Worm (Caenorhabditis elegans) whole organism, L4 larva: ENCODE measurements around the gene rom-2.

ENCODE experiments used
- D1046.2 ChIP-seq: fragments of 200-800 bp; sonication (Bioruptor generic); IDR thresholded peaks from 2 replicates; pipeline ENCODE4 v1.3.6; 2022; ENCODE audit warnings: missing genetic modification characterization, missing compliant biosample characterization
- F10B5.3 ChIP-seq: sonication (generic microtip); optimal IDR thresholded peaks from 2 replicates; lab custom pipeline; 2016; ENCODE audit warnings: mild to moderate bottlenecking, missing genetic modification characterization, missing compliant biosample characterization
- F26F4.8 ChIP-seq: fragments of 200-800 bp; sonication (Bioruptor generic); conservative IDR thresholded peaks from 2 replicates; pipeline ENCODE4 v1.3.6; 2022; ENCODE audit warnings: missing genetic modification characterization, missing compliant biosample characterization
- T20F7.1 ChIP-seq: fragments of 200-800 bp; sonication (Bioruptor generic); optimal IDR thresholded peaks from 2 replicates; lab custom pipeline; 2018; ENCODE audit warnings: mild to moderate bottlenecking, missing genetic modification characterization, missing compliant biosample characterization
- T26A8.4 ChIP-seq: fragments of 200-800 bp; sonication (Bioruptor generic); IDR thresholded peaks from 2 replicates; pipeline ENCODE4 v1.3.6; 2022; ENCODE audit warnings: missing genetic modification characterization, missing compliant biosample characterization
- Y75B8A.6 ChIP-seq: fragments of 200-800 bp; sonication (Bioruptor generic); IDR thresholded peaks from 2 replicates; pipeline ENCODE4 v1.3.6; 2022; ENCODE audit warnings: missing genetic modification reagents, missing genetic modification characterization, missing compliant biosample characterization
- ZK337.2 ChIP-seq: fragments of 200-800 bp; sonication (Bioruptor generic); IDR thresholded peaks from 2 replicates; pipeline ENCODE4 v1.3.6; 2022; ENCODE audit warnings: missing genetic modification reagents, missing genetic modification characterization, missing compliant biosample characterization
- ZK546.5 ChIP-seq, 2 experiments: sonication (generic microtip); optimal IDR thresholded peaks; 2 replicates each; lab custom pipeline; 2017; ENCODE audit warnings: missing biosample characterization in 2 of 2, missing genetic modification characterization in 2 of 2
- aha-1 ChIP-seq: fragments of 150-350 bp; peaks from one replicate; lab custom pipeline; 2014; ENCODE audit warnings: missing biosample characterization, missing genetic modification characterization
- ceh-28 ChIP-seq: fragments of 150-350 bp; optimal IDR thresholded peaks from 2 replicates; lab custom pipeline; 2014; ENCODE audit warnings: missing biosample characterization, missing genetic modification reagents, missing genetic modification characterization
- ceh-82 ChIP-seq: sonication (generic microtip); optimal IDR thresholded peaks from 2 replicates; lab custom pipeline; 2017; ENCODE audit warnings: missing biosample characterization, missing genetic modification characterization
- ces-1 ChIP-seq: fragments of 150-350 bp; sonication (generic microtip); optimal IDR thresholded peaks from 4 replicates; lab custom pipeline; 2014; ENCODE audit warnings: missing biosample characterization, missing genetic modification reagents, missing genetic modification characterization
- cey-2 ChIP-seq: sonication (generic microtip); optimal IDR thresholded peaks from 3 replicates; lab custom pipeline; 2017; ENCODE audit warnings: missing genetic modification characterization, mild to moderate bottlenecking, missing compliant biosample characterization, antibody characterized with exemption, borderline replicate concordance; ENCODE audit not compliant: insufficient read depth
- ctbp-1 ChIP-seq: fragments of 200-800 bp; sonication (Bioruptor generic); IDR thresholded peaks from 2 replicates; pipeline ENCODE4 v1.3.6; 2022; ENCODE audit warnings: missing genetic modification reagents, missing genetic modification characterization, missing compliant biosample characterization
- daf-16 ChIP-seq, 3 experiments: sonication (generic microtip); optimal IDR thresholded peaks; 2 replicates each; lab custom pipeline; 2016 to 2017; ENCODE audit warnings: missing genetic modification characterization in 3 of 3, missing genetic modification reagents in 3 of 3, mild to moderate bottlenecking in 2 of 3, missing compliant biosample characterization in 2 of 3, missing biosample characterization in 1 of 3, moderate library complexity in 1 of 3
- daf-19 ChIP-seq: fragments of 200-800 bp; sonication (Bioruptor generic); conservative IDR thresholded peaks from 2 replicates; pipeline ENCODE4 v1.3.6; 2022; ENCODE audit warnings: missing genetic modification characterization, missing compliant biosample characterization
- dmd-6 ChIP-seq: fragments of 200-800 bp; sonication (Bioruptor generic); IDR thresholded peaks from 2 replicates; pipeline ENCODE4 v1.3.6; 2022; ENCODE audit warnings: missing genetic modification reagents, missing genetic modification characterization, missing compliant biosample characterization
- dpl-1 ChIP-seq: fragments of 150-350 bp; optimal IDR thresholded peaks from 2 replicates; lab custom pipeline; 2014; ENCODE audit warnings: missing biosample characterization, missing genetic modification reagents, missing genetic modification characterization
- dve-1 ChIP-seq: sonication (generic microtip); optimal IDR thresholded peaks from 2 replicates; lab custom pipeline; 2017; ENCODE audit warnings: antibody characterized with exemption, mild to moderate bottlenecking, missing genetic modification characterization, missing compliant biosample characterization; ENCODE audit not compliant: insufficient read depth
- egl-43 ChIP-seq: fragments of 200-800 bp; sonication (Bioruptor generic); IDR thresholded peaks from 2 replicates; pipeline ENCODE4 v1.3.6; 2022; ENCODE audit warnings: missing genetic modification reagents, missing genetic modification characterization, missing compliant biosample characterization
- hlh-30 ChIP-seq: sonication (generic microtip); optimal IDR thresholded peaks from 2 replicates; lab custom pipeline; 2017; ENCODE audit warnings: antibody characterized with exemption, mild to moderate bottlenecking, missing genetic modification characterization, missing compliant biosample characterization; ENCODE audit not compliant: insufficient read depth
- lim-7 ChIP-seq: fragments of 200-800 bp; sonication (Bioruptor generic); IDR thresholded peaks from 2 replicates; pipeline ENCODE4 v1.3.6; 2022; ENCODE audit warnings: missing genetic modification characterization, missing compliant biosample characterization
- lin-1 ChIP-seq: fragments of 200-800 bp; sonication (Bioruptor generic); IDR thresholded peaks from 2 replicates; pipeline ENCODE4 v1.3.6; 2022; ENCODE audit warnings: missing genetic modification reagents, missing genetic modification characterization, missing compliant biosample characterization
- lin-38 ChIP-seq: fragments of 200-800 bp; sonication (Bioruptor generic); IDR thresholded peaks from 2 replicates; pipeline ENCODE4 v1.3.6; 2022; ENCODE audit warnings: missing genetic modification reagents, missing genetic modification characterization, missing compliant biosample characterization
- lsy-2 ChIP-seq, 2 experiments: fragments of 150-350 bp in 1 of 2; sonication (generic microtip) in 1 of 2; optimal IDR thresholded peaks; 2 replicates each; lab custom pipeline; 2014 to 2017; ENCODE audit warnings: missing biosample characterization in 2 of 2, missing genetic modification characterization in 2 of 2
- madf-5 ChIP-seq, 2 experiments: fragments of 200-800 bp; sonication (Bioruptor generic); IDR thresholded peaks; 2 replicates each; pipeline ENCODE4 v1.3.6; 2022; ENCODE audit warnings: missing compliant biosample characterization in 2 of 2, missing genetic modification characterization in 2 of 2
- mep-1 ChIP-seq: fragments of 150-350 bp; sonication (generic microtip); optimal IDR thresholded peaks from 3 replicates; lab custom pipeline; 2014; ENCODE audit warnings: missing biosample characterization, missing genetic modification characterization
- mxl-2 ChIP-seq: fragments of 200-800 bp; sonication (Bioruptor generic); conservative IDR thresholded peaks from 2 replicates; pipeline ENCODE4 v1.3.6; 2022; ENCODE audit warnings: missing genetic modification reagents, missing genetic modification characterization, missing compliant biosample characterization
- mxl-3 ChIP-seq: fragments of 200-800 bp; sonication (Bioruptor generic); optimal IDR thresholded peaks from 2 replicates; lab custom pipeline; 2018; ENCODE audit warnings: mild to moderate bottlenecking, missing genetic modification characterization, missing compliant biosample characterization
- nhr-10 ChIP-seq: fragments of 150-350 bp; optimal IDR thresholded peaks from 2 replicates; lab custom pipeline; 2014; ENCODE audit warnings: missing biosample characterization, missing genetic modification characterization
- nhr-102 ChIP-seq: sonication (generic microtip); optimal IDR thresholded peaks from 2 replicates; lab custom pipeline; 2016; ENCODE audit warnings: mild to moderate bottlenecking, missing genetic modification characterization, moderate library complexity, missing compliant biosample characterization
- nhr-111 ChIP-seq: fragments of 200-800 bp; sonication (Bioruptor generic); optimal IDR thresholded peaks from 2 replicates; lab custom pipeline; 2018; ENCODE audit warnings: mild to moderate bottlenecking, missing genetic modification characterization, missing compliant biosample characterization
- nhr-41 ChIP-seq: fragments of 200-800 bp; sonication (Bioruptor generic); IDR thresholded peaks from 2 replicates; pipeline ENCODE4 v1.3.6; 2022; ENCODE audit warnings: missing genetic modification reagents, missing genetic modification characterization, missing compliant biosample characterization
- nhr-76 ChIP-seq: fragments of 150-350 bp; optimal IDR thresholded peaks from 2 replicates; lab custom pipeline; 2014; ENCODE audit warnings: missing biosample characterization, missing genetic modification characterization
- pha-4 ChIP-seq, 2 experiments: fragments of 150-350 bp in 1 of 2; fragments of 200-800 bp in 1 of 2; sonication (Bioruptor generic) in 1 of 2; IDR thresholded peaks in 1 of 2; optimal IDR thresholded peaks in 1 of 2; 2 replicates each; pipeline versions ENCODE4 v1.3.6 to Lab custom; 2014 to 2022; ENCODE audit warnings: missing genetic modification characterization in 2 of 2, missing genetic modification reagents in 2 of 2, missing biosample characterization in 1 of 2, missing compliant biosample characterization in 1 of 2
- php-3 ChIP-seq: fragments of 200-800 bp; sonication (Bioruptor generic); IDR thresholded peaks from 2 replicates; pipeline ENCODE4 v1.3.6; 2022; ENCODE audit warnings: missing genetic modification reagents, missing genetic modification characterization, missing compliant biosample characterization
- pqm-1 ChIP-seq: sonication (generic microtip); optimal IDR thresholded peaks from 2 replicates; lab custom pipeline; 2017; ENCODE audit warnings: missing biosample characterization, missing genetic modification characterization
- set-16 ChIP-seq: fragments of 200-800 bp; sonication (Bioruptor generic); IDR thresholded peaks from 2 replicates; pipeline ENCODE4 v1.3.6; 2022; ENCODE audit warnings: missing genetic modification reagents, missing genetic modification characterization, missing compliant biosample characterization
- skn-1 ChIP-seq: fragments of 150-350 bp; optimal IDR thresholded peaks from 2 replicates; lab custom pipeline; 2014; ENCODE audit warnings: missing biosample characterization, missing genetic modification characterization
- tra-1 ChIP-seq: fragments of 200-800 bp; sonication (Bioruptor generic); IDR thresholded peaks from 2 replicates; pipeline ENCODE4 v1.3.6; 2022; ENCODE audit warnings: missing genetic modification reagents, missing genetic modification characterization, missing compliant biosample characterization
- unc-39 ChIP-seq: sonication (generic microtip); optimal IDR thresholded peaks from 2 replicates; lab custom pipeline; 2017; ENCODE audit warnings: missing biosample characterization, missing genetic modification characterization
- unc-62 ChIP-seq, 3 experiments: fragments of 150-350 bp in 1 of 3; sonication (generic microtip); optimal IDR thresholded peaks in 2 of 3; peaks in 1 of 3; 1 replicate in 1 of 3; 2 replicates in 2 of 3; lab custom pipeline; 2014 to 2017; ENCODE audit warnings: missing biosample characterization in 3 of 3, missing genetic modification characterization in 3 of 3, missing genetic modification reagents in 3 of 3, missing genotype in 1 of 3
- vab-7 ChIP-seq: fragments of 200-800 bp; sonication (Bioruptor generic); IDR thresholded peaks from 2 replicates; pipeline ENCODE4 v1.3.6; 2022; ENCODE audit warnings: missing genetic modification reagents, missing genetic modification characterization, missing compliant biosample characterization
- zag-1 ChIP-seq: fragments of 150-350 bp; optimal IDR thresholded peaks from 2 replicates; lab custom pipeline; 2014; ENCODE audit warnings: missing biosample characterization, missing genetic modification characterization
- zfp-2 ChIP-seq: sonication (generic microtip); optimal IDR thresholded peaks from 2 replicates; lab custom pipeline; 2016; ENCODE audit warnings: mild to moderate bottlenecking, missing genetic modification characterization, missing compliant biosample characterization
- zip-2 ChIP-seq: fragments of 150-350 bp; optimal IDR thresholded peaks from 2 replicates; lab custom pipeline; 2014; ENCODE audit warnings: missing biosample characterization, missing genetic modification characterization

rom-2 gene

ce11 chrIII:9619079-9619761 lies 23.8 kb upstream of the rom-2 start, which contains the start of gene hlh-11 (continued):
- 0 out of 2 replicates have a peak, but pooled peaks have one; percentile 8 for TF ChIP-seq ZK337.2
- no peak; the same call in 1 of the 2 replicates for TF ChIP-seq lim-7 (GFP tag; lab: Robert Waterston, UW)
- TF ChIP-seq D1046.2 (GFP tag; lab: Robert Waterston, UW): 0 out of 2 replicates have a peak, but pooled peaks have one; percentile 14
- 0 out of 2 replicates have a peak, but pooled peaks have one; percentile 43 for TF ChIP-seq vab-7 (GFP tag; lab: Robert Waterston, UW)
- TF ChIP-seq unc-39 (tag; lab: Kevin White, UChicago): no peak
- TF ChIP-seq set-16 (GFP tag; lab: Robert Waterston, UW): peak; percentile 93
- peak in 1 of 2 experiments; percentile 47 for TF ChIP-seq ZK546.5 (tag; optimal IDR thresholded peaks at IDR 0.05; lab: Kevin White, UChicago)
- peak; percentile 66 for TF ChIP-seq lin-1 (GFP tag; lab: Robert Waterston, UW)
- peak; percentile 64 for TF ChIP-seq dpl-1 (GFP tag; lab: Kevin White, UChicago)
- 0 out of 2 replicates have a peak, but pooled peaks have one; percentile 34 for TF ChIP-seq Y75B8A.6 (GFP tag; lab: Robert Waterston, UW)
- peak; percentile 91 for TF ChIP-seq ctbp-1 (GFP tag; lab: Robert Waterston, UW)
- TF ChIP-seq T20F7.1 (GFP tag; lab: Kevin White, UChicago): peak; percentile 70
- peak; percentile 91 for TF ChIP-seq nhr-10
- peak; percentile 13 for TF ChIP-seq skn-1 (tag; lab: Kevin White, UChicago)
- peak; percentile 10 for TF ChIP-seq nhr-76
- TF ChIP-seq php-3 (GFP tag; lab: Robert Waterston, UW): 0 out of 2 replicates have a peak, but pooled peaks have one; percentile 30
- TF ChIP-seq zag-1 (tag; lab: Kevin White, UChicago): peak; percentile 48
- TF ChIP-seq F26F4.8 (GFP tag; lab: Robert Waterston, UW): no peak
- no peak for TF ChIP-seq ceh-82 (tag; lab: Kevin White, UChicago)
- peak; percentile 77 for TF ChIP-seq lin-38 (GFP tag; lab: Robert Waterston, UW)
- TF ChIP-seq madf-5 (GFP tag; IDR thresholded peaks at IDR 0.05; lab: Robert Waterston, UW): peak in 1 of 2 experiments; percentile 65; a peak in 1 of 4 replicates
- TF ChIP-seq cey-2 (tag; lab: Kevin White, UChicago): peak; percentile 64
- TF ChIP-seq daf-19 (GFP tag; lab: Robert Waterston, UW): no peak
- TF ChIP-seq unc-62 (GFP tag; optimal IDR thresholded peaks at IDR 0.05 in 1 of 2; lab: Kevin White, UChicago): peak in 1 of 2 experiments; percentile 82
- TF ChIP-seq unc-62 (tag; optimal IDR thresholded peaks at IDR 0.05; lab: Kevin White, UChicago): peak; percentile 43
- peak; percentile 85 to 90 for TF ChIP-seq lsy-2 (tag; optimal IDR thresholded peaks at IDR 0.05; lab: Kevin White, UChicago)
- TF ChIP-seq hlh-30: peak; percentile 98
- TF ChIP-seq T26A8.4 (GFP tag; lab: Robert Waterston, UW): peak; percentile 79
- TF ChIP-seq F10B5.3: no peak
- no peak for TF ChIP-seq zip-2 (tag; lab: Kevin White, UChicago)
- TF ChIP-seq tra-1 (GFP tag; lab: Robert Waterston, UW): peak; percentile 61; the same call in 1 of the 2 replicates
- TF ChIP-seq mxl-2 (GFP tag; lab: Robert Waterston, UW): peak; percentile 68
- TF ChIP-seq aha-1 (tag; lab: Kevin White, UChicago): peak; percentile 93
- peak; percentile 97 for TF ChIP-seq mxl-3 (GFP tag; lab: Kevin White, UChicago)
- TF ChIP-seq nhr-102 (tag; lab: Kevin White, UChicago): peak; percentile 70
- peak; percentile 91 for TF ChIP-seq pha-4 (GFP tag; IDR thresholded peaks at IDR 0.05; lab: Robert Waterston, UW)
- TF ChIP-seq pha-4 (tag; optimal IDR thresholded peaks at IDR 0.05; lab: Kevin White, UChicago): peak; percentile 30
- peak; percentile 7; the same call in 1 of the 2 replicates for TF ChIP-seq nhr-41 (GFP tag; lab: Robert Waterston, UW)
- TF ChIP-seq dve-1 (tag; lab: Kevin White, UChicago): peak; percentile 95
- TF ChIP-seq ceh-28 (tag; lab: Kevin White, UChicago): peak; percentile 46
- no peak for TF ChIP-seq nhr-111
- TF ChIP-seq dmd-6: peak; percentile 65
- TF ChIP-seq zfp-2 (tag; lab: Kevin White, UChicago): peak; percentile 35
- peak; percentile 97 for TF ChIP-seq mep-1 (tag; lab: Kevin White, UChicago)
- peak; percentile 57 for TF ChIP-seq pqm-1
- peak in 1 of 2 experiments; percentile 81 for TF ChIP-seq daf-16 (GFP tag; optimal IDR thresholded peaks at IDR 0.05; lab: Kevin White, UChicago)
- TF ChIP-seq daf-16 (tag; optimal IDR thresholded peaks at IDR 0.05; lab: Kevin White, UChicago): peak; percentile 66
- peak; percentile 62; the same call in 1 of the 2 replicates for TF ChIP-seq egl-43 (GFP tag; lab: Robert Waterston, UW)
- TF ChIP-seq ces-1: peak; percentile 58
